Worm (Caenorhabditis elegans) whole organism, young adult: Measurements from ENCODE around the gene nep-12.

Experiments
- K12H6.12 ChIP-seq: fragments of 200-800 bp; sonication (Bioruptor generic); optimal IDR thresholded peaks from 2 replicates; lab custom pipeline; 2018; ENCODE audit warnings: mild to moderate bottlenecking, missing genetic modification characterization, missing compliant biosample characterization
- lsl-1 ChIP-seq: fragments of 200-800 bp; sonication (Bioruptor generic); optimal IDR thresholded peaks from 2 replicates; lab custom pipeline; 2018; ENCODE audit warnings: mild to moderate bottlenecking, missing genetic modification characterization, moderate library complexity, missing compliant biosample characterization

ce11 chrII:4793320-4793719 lies 9.0 kb upstream of the nep-12 start:
- TF ChIP-seq K12H6.12 (tag; lab: Kevin White, UChicago), result no peak
- no peak for TF ChIP-seq lsl-1 (GFP tag; lab: Kevin White, UChicago)
